Fruit fly (Drosophila melanogaster) whole organism, embryonic: ENCODE measurements around the gene Smox.

Source experiments
- B-H2 ChIP-seq: fragments of 200-800 bp; sonication (Bioruptor generic); optimal IDR thresholded peaks from 2 replicates; lab custom pipeline; 2018; ENCODE audit warnings: missing biosample characterization, mild to moderate bottlenecking, missing genetic modification characterization
- Bteb2 ChIP-seq: fragments of 200-800 bp; sonication (Bioruptor generic); optimal IDR thresholded peaks from 2 replicates; lab custom pipeline; 2016; ENCODE audit warnings: missing biosample characterization, missing genetic modification characterization
- CG10654 ChIP-seq: fragments of 200-800 bp; sonication (Bioruptor generic); optimal IDR thresholded peaks from 2 replicates; lab custom pipeline; 2016; ENCODE audit warnings: missing biosample characterization, missing genetic modification characterization
- CG11504 ChIP-seq: fragments of 200-800 bp; sonication (Bioruptor generic); optimal IDR thresholded peaks from 3 replicates; lab custom pipeline; 2019; ENCODE audit warnings: missing biosample characterization, mild to moderate bottlenecking, missing genetic modification characterization, moderate library complexity
- CG12659 ChIP-seq: fragments of 200-800 bp; sonication (Bioruptor generic); optimal IDR thresholded peaks from 3 replicates; lab custom pipeline; 2017; ENCODE audit warnings: mild to moderate bottlenecking, missing biosample characterization, missing genetic modification reagents, missing genetic modification characterization
- CG13624 ChIP-seq: fragments of 200-800 bp; sonication (Bioruptor generic); optimal IDR thresholded peaks from 2 replicates; lab custom pipeline; 2016; ENCODE audit warnings: missing biosample characterization, missing genetic modification characterization
- CG14710 ChIP-seq: fragments of 200-800 bp; sonication (Bioruptor generic); optimal IDR thresholded peaks from 3 replicates; lab custom pipeline; 2019; ENCODE audit warnings: missing biosample characterization, mild to moderate bottlenecking, missing genetic modification characterization, moderate library complexity
- CG16813 ChIP-seq: fragments of 200-800 bp; sonication (Bioruptor generic); IDR thresholded peaks from 3 replicates; pipeline ENCODE4 v1.3.6; 2022; ENCODE audit warnings: missing biosample characterization, missing genetic modification characterization; ENCODE audit not compliant: partially characterized antibody
- CG1792 ChIP-seq: fragments of 200-800 bp; sonication (Bioruptor generic); optimal IDR thresholded peaks from 2 replicates; lab custom pipeline; 2016; ENCODE audit warnings: missing biosample characterization, missing genetic modification characterization
- CG18619 ChIP-seq: fragments of 200-800 bp; sonication (Bioruptor generic); optimal IDR thresholded peaks from 3 replicates; lab custom pipeline; 2017; ENCODE audit warnings: missing biosample characterization, mild to moderate bottlenecking, missing genetic modification characterization
- CG2116 ChIP-seq: fragments of 200-800 bp; sonication (Bioruptor generic); optimal IDR thresholded peaks from 3 replicates; lab custom pipeline; 2018; ENCODE audit warnings: missing biosample characterization, mild to moderate bottlenecking, missing genetic modification characterization
- CG2875 ChIP-seq: fragments of 200-800 bp; sonication (Bioruptor generic); optimal IDR thresholded peaks from 2 replicates; lab custom pipeline; 2017; ENCODE audit warnings: missing biosample characterization, mild to moderate bottlenecking, missing genetic modification characterization, missing genetic modification reagents
- CG4617 ChIP-seq: fragments of 200-800 bp; sonication (Bioruptor generic); optimal IDR thresholded peaks from 3 replicates; lab custom pipeline; 2016; ENCODE audit warnings: missing biosample characterization, missing genetic modification characterization, borderline replicate concordance
- CG6254 ChIP-seq: fragments of 200-800 bp; sonication (Bioruptor generic); optimal IDR thresholded peaks from 3 replicates; lab custom pipeline; 2017; ENCODE audit warnings: mild to moderate bottlenecking, missing biosample characterization, missing genetic modification reagents, missing genetic modification characterization
- CG7928 ChIP-seq: fragments of 200-800 bp; sonication (Bioruptor generic); optimal IDR thresholded peaks from 2 replicates; lab custom pipeline; 2017; ENCODE audit warnings: missing biosample characterization, mild to moderate bottlenecking, missing genetic modification characterization
- CG8290 ChIP-seq, 3 experiments: fragments of 200-800 bp; sonication (Bioruptor generic); optimal IDR thresholded peaks; 2 replicates each; lab custom pipeline; 2016 to 2019; ENCODE audit warnings: missing biosample characterization in 3 of 3, missing genetic modification characterization in 3 of 3, mild to moderate bottlenecking in 2 of 3, moderate library complexity in 1 of 3
- CG8924 ChIP-seq: fragments of 200-800 bp; optimal IDR thresholded peaks from 3 replicates; lab custom pipeline; 2019; ENCODE audit warnings: missing biosample characterization, mild to moderate bottlenecking, missing genetic modification characterization, moderate library complexity
- CG9932 ChIP-seq: fragments of 200-800 bp; sonication (Bioruptor generic); IDR thresholded peaks from 2 replicates; pipeline ENCODE4 v1.3.6; 2022; ENCODE audit warnings: missing biosample characterization, missing genetic modification characterization
- CoRest ChIP-seq: fragments of 200-800 bp; sonication (Bioruptor generic); optimal IDR thresholded peaks from 3 replicates; lab custom pipeline; 2018; ENCODE audit warnings: missing biosample characterization, mild to moderate bottlenecking, missing genetic modification characterization, moderate library complexity
- E2f2 ChIP-seq: fragments of 200-800 bp; sonication (Bioruptor generic); IDR thresholded peaks from 2 replicates; pipeline ENCODE4 v1.3.6; 2022; ENCODE audit warnings: missing biosample characterization, missing genetic modification characterization
- HLH54F ChIP-seq: fragments of 200-800 bp; sonication (Bioruptor generic); optimal IDR thresholded peaks from 3 replicates; lab custom pipeline; 2016; ENCODE audit warnings: missing biosample characterization, missing genetic modification characterization
- HmgZ ChIP-seq: fragments of 200-800 bp; sonication (Bioruptor generic); optimal IDR thresholded peaks from 2 replicates; lab custom pipeline; 2018; ENCODE audit warnings: missing biosample characterization, mild to moderate bottlenecking, missing genetic modification characterization
- Hmr ChIP-seq: fragments of 200-800 bp; sonication (Bioruptor generic); optimal IDR thresholded peaks from 3 replicates; lab custom pipeline; 2017; ENCODE audit warnings: mild to moderate bottlenecking, missing biosample characterization, missing genetic modification reagents, missing genetic modification characterization
- Hr78 ChIP-seq, 2 experiments: fragments of 200-800 bp in 1 of 2; fragments of >200 bp in 1 of 2; sonication (Bioruptor generic) in 1 of 2; optimal IDR thresholded peaks; 2 replicates each; lab custom pipeline; 2017 to 2019; ENCODE audit warnings: missing biosample characterization in 2 of 2, missing genetic modification characterization in 2 of 2, mild to moderate bottlenecking in 1 of 2, moderate library complexity in 1 of 2
- MBD-R2 ChIP-seq: fragments of 200-800 bp; sonication (Bioruptor generic); IDR thresholded peaks from 2 replicates; pipeline ENCODE4 v1.3.6; 2022; ENCODE audit warnings: missing biosample characterization, missing genetic modification characterization
- MESR4 ChIP-seq: fragments of 200-800 bp; sonication (Bioruptor generic); optimal IDR thresholded peaks from 2 replicates; lab custom pipeline; 2018; ENCODE audit warnings: missing biosample characterization, mild to moderate bottlenecking, missing genetic modification characterization, moderate library complexity
- Med ChIP-seq: fragments of 200-800 bp; sonication (Bioruptor generic); peaks from one replicate; lab custom pipeline; 2016; ENCODE audit warnings: missing biosample characterization, missing genetic modification characterization, mild to moderate bottlenecking, inconsistent platforms, moderate library complexity
- NC2β ChIP-seq: fragments of 200-800 bp; sonication (Bioruptor generic); optimal IDR thresholded peaks from 2 replicates; lab custom pipeline; 2016; ENCODE audit warnings: missing biosample characterization, missing genetic modification characterization
- Neu2 ChIP-seq: fragments of 200-800 bp; sonication (Bioruptor generic); optimal IDR thresholded peaks from 3 replicates; lab custom pipeline; 2016; ENCODE audit warnings: missing biosample characterization, missing genetic modification characterization, borderline replicate concordance
- Pdp1 ChIP-seq, 2 experiments: fragments of 200-800 bp; sonication (Bioruptor generic); optimal IDR thresholded peaks; 3 replicates each; lab custom pipeline; 2016; ENCODE audit warnings: missing biosample characterization in 2 of 2, missing genetic modification characterization in 2 of 2, mild to moderate bottlenecking in 1 of 2, moderate library complexity in 1 of 2
- Poxn ChIP-seq: fragments of 200-800 bp; sonication (Bioruptor generic); IDR thresholded peaks from 2 replicates; pipeline ENCODE4 v1.3.6; 2022; ENCODE audit warnings: missing biosample characterization, missing genetic modification characterization
- ac ChIP-seq: fragments of 200-800 bp; sonication (Bioruptor generic); optimal IDR thresholded peaks from 3 replicates; lab custom pipeline; 2017; ENCODE audit warnings: missing biosample characterization, mild to moderate bottlenecking, missing genetic modification characterization
- cg ChIP-seq: fragments of 200-800 bp; sonication (Bioruptor generic); optimal IDR thresholded peaks from 3 replicates; lab custom pipeline; 2019; ENCODE audit warnings: missing biosample characterization, mild to moderate bottlenecking, missing genetic modification characterization, moderate library complexity
- crp ChIP-seq, 2 experiments: fragments of 200-800 bp; sonication (Bioruptor generic); optimal IDR thresholded peaks; 2 replicates in 1 of 2; 3 replicates in 1 of 2; lab custom pipeline; 2017; ENCODE audit warnings: missing biosample characterization in 2 of 2, missing genetic modification characterization in 2 of 2, mild to moderate bottlenecking in 1 of 2, moderate library complexity in 1 of 2
- fd3F ChIP-seq: fragments of 200-800 bp; sonication (Bioruptor generic); optimal IDR thresholded peaks from 2 replicates; lab custom pipeline; 2018; ENCODE audit warnings: missing biosample characterization, mild to moderate bottlenecking, missing genetic modification characterization, moderate library complexity
- her ChIP-seq: fragments of 200-800 bp; sonication (Bioruptor generic); optimal IDR thresholded peaks from 2 replicates; lab custom pipeline; 2016; ENCODE audit warnings: missing biosample characterization, missing genetic modification characterization
- jigr1 ChIP-seq: fragments of 200-800 bp; sonication (Bioruptor generic); IDR thresholded peaks from 3 replicates; pipeline ENCODE4 v1.3.6; 2022; ENCODE audit warnings: missing biosample characterization, missing genetic modification characterization
- knrl ChIP-seq: fragments of 200-800 bp; sonication (Bioruptor generic); IDR thresholded peaks from 3 replicates; pipeline ENCODE4 v1.3.6; 2022; ENCODE audit warnings: missing biosample characterization, missing genetic modification characterization; ENCODE audit not compliant: partially characterized antibody
- lov ChIP-seq, 2 experiments: fragments of 200-800 bp in 1 of 2; fragments of >200 bp in 1 of 2; sonication (Bioruptor generic) in 1 of 2; IDR thresholded peaks in 1 of 2; optimal IDR thresholded peaks in 1 of 2; 2 replicates in 1 of 2; 3 replicates in 1 of 2; pipeline versions ENCODE4 v1.3.6 to Lab custom; 2017 to 2022; ENCODE audit warnings: missing biosample characterization in 1 of 2, missing genetic modification characterization in 1 of 2
- nerfin-1 ChIP-seq: fragments of 200-800 bp; sonication (Bioruptor generic); optimal IDR thresholded peaks from 3 replicates; lab custom pipeline; 2019; ENCODE audit warnings: missing biosample characterization, mild to moderate bottlenecking, missing genetic modification characterization, moderate library complexity
- pum ChIP-seq: fragments of 200-800 bp; sonication (Bioruptor generic); optimal IDR thresholded peaks from 2 replicates; lab custom pipeline; 2016; ENCODE audit warnings: missing biosample characterization, missing genetic modification characterization
- sim ChIP-seq: fragments of 200-800 bp; sonication (Bioruptor generic); IDR thresholded peaks from 2 replicates; pipeline ENCODE4 v1.3.6; 2022; ENCODE audit warnings: missing biosample characterization, missing genetic modification characterization
- slou ChIP-seq: fragments of 200-800 bp; sonication (Bioruptor generic); optimal IDR thresholded peaks from 3 replicates; lab custom pipeline; 2016; ENCODE audit warnings: missing biosample characterization, missing genetic modification characterization
- sqz ChIP-seq: fragments of 200-800 bp; sonication (Bioruptor generic); optimal IDR thresholded peaks from 3 replicates; lab custom pipeline; 2018; ENCODE audit warnings: missing biosample characterization, mild to moderate bottlenecking, missing genetic modification characterization
- trem ChIP-seq: fragments of 200-800 bp; optimal IDR thresholded peaks from 3 replicates; lab custom pipeline; 2019; ENCODE audit warnings: missing biosample characterization, mild to moderate bottlenecking, missing genetic modification characterization, moderate library complexity
- tup ChIP-seq: fragments of 200-800 bp; sonication (Bioruptor generic); optimal IDR thresholded peaks from 2 replicates; lab custom pipeline; 2016; ENCODE audit warnings: missing biosample characterization, mild to moderate bottlenecking, missing genetic modification characterization, moderate library complexity
- tx ChIP-seq: fragments of 200-800 bp; sonication (Bioruptor generic); optimal IDR thresholded peaks from 2 replicates; lab custom pipeline; 2016; ENCODE audit warnings: missing biosample characterization, missing genetic modification characterization
- unpg ChIP-seq: fragments of 200-800 bp; sonication (Bioruptor generic); optimal IDR thresholded peaks from 3 replicates; lab custom pipeline; 2018; ENCODE audit warnings: missing biosample characterization, mild to moderate bottlenecking, missing genetic modification characterization, moderate library complexity

The Smox gene

DNA sequence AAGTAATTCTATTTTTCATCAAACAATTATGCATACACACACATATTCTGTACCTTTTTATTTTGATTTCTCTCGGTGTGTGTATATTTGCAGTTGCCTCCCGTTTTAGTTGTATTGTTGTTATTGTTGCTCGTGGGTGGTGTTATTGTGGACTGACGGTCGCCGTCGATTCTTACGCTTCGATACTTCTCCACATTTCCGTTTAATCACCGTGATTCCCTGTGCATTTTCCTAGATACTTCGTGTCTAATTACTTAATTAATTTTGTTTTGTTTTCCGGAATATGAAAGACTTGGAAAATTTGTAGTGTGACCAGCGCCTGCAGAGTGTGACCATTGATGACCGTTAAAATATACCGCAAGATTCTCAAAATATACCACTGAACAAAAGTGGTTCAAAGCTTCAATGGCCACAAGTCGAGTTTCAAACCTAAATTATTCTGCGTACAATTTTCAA, 48.3 kb downstream of the Smox start, which contains the start of gene UbcE2H (continued):
- TF ChIP-seq Hr78 (GFP tag; optimal IDR thresholded peaks at IDR 0.05; lab: Kevin White, UChicago) (peak in 1 of 2 experiments; percentile 30), CG11504 (tag; lab: Kevin White, UChicago) (peak; percentile 13), CG2116 (GFP tag; lab: Kevin White, UChicago) (peak; percentile 58), CG12659 (GFP tag; lab: Kevin White, UChicago) (peak; percentile 41), Pdp1 (GFP tag; optimal IDR thresholded peaks at IDR 0.05; lab: Kevin White, UChicago) (peak in 1 of 2 experiments; percentile 39), slou (no peak), Hmr (peak; percentile 19), her (GFP tag; lab: Kevin White, UChicago) (no peak), CoRest (peak; percentile 60), jigr1 (GFP tag; lab: Robert Waterston, UW) (no peak), Med (GFP tag; lab: Kevin White, UChicago) (peak; percentile 68), tup (GFP tag; lab: Kevin White, UChicago) (no peak), fd3F (GFP tag; lab: Kevin White, UChicago) (no peak), crp (GFP tag; optimal IDR thresholded peaks at IDR 0.05; lab: Kevin White, UChicago) (peak in 1 of 2 experiments; percentile 15), CG9932 (no peak), unpg (no peak), knrl (GFP tag; lab: Robert Waterston, UW) (peak; percentile 19; the same call in 1 of the 3 replicates), lov (optimal IDR thresholded peaks at IDR 0.05; lab: Kevin White, UChicago) (no peak), lov (GFP tag; IDR thresholded peaks at IDR 0.05; lab: Robert Waterston, UW) (no peak), CG14710 (tag; lab: Kevin White, UChicago) (peak; percentile 37), CG6254 (GFP tag; lab: Kevin White, UChicago) (no peak), CG2875 (GFP tag; lab: Kevin White, UChicago) (no peak), cg (GFP tag; lab: Kevin White, UChicago) (peak; percentile 54), NC2β (GFP tag; lab: Kevin White, UChicago) (peak; percentile 3), sim (GFP tag; lab: Robert Waterston, UW) (no peak), nerfin-1 (tag; lab: Kevin White, UChicago) (no peak), CG4617 (GFP tag; lab: Kevin White, UChicago) (peak; percentile 59), CG8924 (tag; lab: Kevin White, UChicago) (peak; percentile 6), CG18619 (GFP tag; lab: Kevin White, UChicago) (no peak), CG13624 (GFP tag; lab: Kevin White, UChicago) (peak; percentile 18), HmgZ (tag; lab: Kevin White, UChicago) (peak; percentile 39), tx (GFP tag; lab: Kevin White, UChicago) (no peak), Bteb2 (GFP tag; lab: Kevin White, UChicago) (no peak), CG1792 (GFP tag; lab: Kevin White, UChicago) (no peak), CG8290 (GFP tag; optimal IDR thresholded peaks at IDR 0.05; lab: Kevin White, UChicago) (no peak), CG8290 (tag; optimal IDR thresholded peaks at IDR 0.05; lab: Kevin White, UChicago) (peak in 1 of 2 experiments; percentile 52), trem (tag; lab: Kevin White, UChicago) (peak; percentile 63), MBD-R2 (GFP tag; lab: Robert Waterston, UW) (peak; percentile 35; the same call in 1 of the 2 replicates), HLH54F (no peak), E2f2 (GFP tag; lab: Robert Waterston, UW) (peak; percentile 82), MESR4 (peak; percentile 63), sqz (GFP tag; lab: Kevin White, UChicago) (peak; percentile 31), B-H2 (GFP tag; lab: Kevin White, UChicago) (no peak), CG16813 (GFP tag; lab: Robert Waterston, UW) (no peak), ac (GFP tag; lab: Kevin White, UChicago) (no peak), pum (GFP tag; lab: Kevin White, UChicago) (no peak), Neu2 (no peak), Poxn (GFP tag; lab: Robert Waterston, UW) (no peak), CG10654 (GFP tag; lab: Kevin White, UChicago) (no peak), CG7928 (GFP tag; lab: Kevin White, UChicago) (no peak)
